Fruit fly (Drosophila melanogaster) whole organism, embryonic: ENCODE results near the gene SMC5.
A peak's percentile ranks its signal among the peaks of the same experiment; 100 is the strongest.

Source experiments
- Awh ChIP-seq: fragments of 200-800 bp; sonication (Bioruptor generic); IDR thresholded peaks from 2 replicates; pipeline ENCODE4, ENCODE4 v1.3.6; 2022; ENCODE audit warnings: missing biosample characterization, missing genetic modification characterization
- BEAF-32 ChIP-seq: fragments of 200-800 bp; sonication (Bioruptor generic); optimal IDR thresholded peaks from 3 replicates; lab custom pipeline; 2017; ENCODE audit warnings: missing biosample characterization, missing genetic modification characterization, mild to moderate bottlenecking, moderate library complexity, missing genetic modification reagents
- CG10267 ChIP-seq: fragments of 200-800 bp; sonication (Bioruptor generic); optimal IDR thresholded peaks from 2 replicates; lab custom pipeline; 2018; ENCODE audit warnings: missing biosample characterization, mild to moderate bottlenecking, missing genetic modification characterization, moderate library complexity
- CG10431 ChIP-seq: fragments of 200-800 bp; sonication (Bioruptor generic); optimal IDR thresholded peaks from 3 replicates; lab custom pipeline; 2018; ENCODE audit warnings: missing biosample characterization, mild to moderate bottlenecking, missing genetic modification characterization
- CG1233 ChIP-seq: fragments of 200-800 bp; sonication (Bioruptor generic); optimal IDR thresholded peaks from 4 replicates; lab custom pipeline; 2018; ENCODE audit warnings: missing biosample characterization, mild to moderate bottlenecking, missing genetic modification characterization
- CG13287 ChIP-seq: fragments of 200-800 bp; sonication (Bioruptor generic); IDR thresholded peaks from 2 replicates; pipeline ENCODE4 v1.3.6; 2022; ENCODE audit warnings: missing biosample characterization, missing genetic modification characterization; ENCODE audit not compliant: partially characterized antibody
- CG13624 ChIP-seq: fragments of 200-800 bp; sonication (Bioruptor generic); optimal IDR thresholded peaks from 2 replicates; lab custom pipeline; 2016; ENCODE audit warnings: missing biosample characterization, missing genetic modification characterization
- CG14014 ChIP-seq: fragments of 200-800 bp; sonication (Bioruptor generic); IDR thresholded peaks from 2 replicates; pipeline ENCODE4 v1.3.6; 2022; ENCODE audit warnings: missing biosample characterization, missing genetic modification characterization
- CG16815 ChIP-seq: fragments of 200-800 bp; sonication (Bioruptor generic); optimal IDR thresholded peaks from 3 replicates; lab custom pipeline; 2017; ENCODE audit warnings: missing biosample characterization, mild to moderate bottlenecking, missing genetic modification characterization
- CG17612 ChIP-seq: fragments of 200-800 bp; sonication (Bioruptor generic); IDR thresholded peaks from 2 replicates; pipeline ENCODE4 v1.3.6; 2022; ENCODE audit warnings: missing biosample characterization, missing genetic modification characterization
- CG30403 ChIP-seq: fragments of 200-800 bp; sonication (Bioruptor generic); optimal IDR thresholded peaks from 3 replicates; lab custom pipeline; 2016; ENCODE audit warnings: missing biosample characterization, missing genetic modification characterization
- CG33213 ChIP-seq: fragments of 200-800 bp; sonication (Bioruptor generic); optimal IDR thresholded peaks from 3 replicates; lab custom pipeline; 2016; ENCODE audit warnings: missing biosample characterization, missing genetic modification characterization
- CG34224 ChIP-seq: fragments of 200-800 bp; sonication (Bioruptor generic); IDR thresholded peaks from 3 replicates; pipeline ENCODE4 v1.3.6; 2022; ENCODE audit warnings: missing biosample characterization, missing genetic modification characterization; ENCODE audit not compliant: partially characterized antibody
- CG34422 ChIP-seq: fragments of 200-800 bp; sonication (Bioruptor generic); IDR thresholded peaks from 3 replicates; pipeline ENCODE4 v1.3.6; 2022; ENCODE audit warnings: missing biosample characterization, missing genetic modification characterization
- CG4328 ChIP-seq: fragments of 200-800 bp; sonication (Bioruptor generic); optimal IDR thresholded peaks from 3 replicates; lab custom pipeline; 2017; ENCODE audit warnings: missing biosample characterization, missing genetic modification reagents, missing genetic modification characterization
- CG4820 ChIP-seq: fragments of 200-800 bp; sonication (Bioruptor generic); optimal IDR thresholded peaks from 3 replicates; lab custom pipeline; 2016; ENCODE audit warnings: missing biosample characterization, missing genetic modification characterization
- CG6791 ChIP-seq: fragments of 200-800 bp; sonication (Bioruptor generic); IDR thresholded peaks from 3 replicates; pipeline ENCODE4 v1.3.6; 2022; ENCODE audit warnings: missing biosample characterization, missing genetic modification characterization; ENCODE audit not compliant: partially characterized antibody
- CG7556 ChIP-seq: fragments of 200-800 bp; sonication (Bioruptor generic); optimal IDR thresholded peaks from 2 replicates; lab custom pipeline; 2017; ENCODE audit warnings: missing biosample characterization, mild to moderate bottlenecking, missing genetic modification characterization
- CG8281 ChIP-seq: fragments of 200-800 bp; sonication (Bioruptor generic); optimal IDR thresholded peaks from 2 replicates; lab custom pipeline; 2018; ENCODE audit warnings: missing biosample characterization, mild to moderate bottlenecking, missing genetic modification characterization, moderate library complexity
- CG8290 ChIP-seq, 3 experiments: fragments of 200-800 bp; sonication (Bioruptor generic); optimal IDR thresholded peaks; 2 replicates each; lab custom pipeline; 2016 to 2019; ENCODE audit warnings: missing biosample characterization in 3 of 3, missing genetic modification characterization in 3 of 3, mild to moderate bottlenecking in 2 of 3, moderate library complexity in 1 of 3
- CG8388 ChIP-seq: fragments of 200-800 bp; sonication (Bioruptor generic); optimal IDR thresholded peaks from 2 replicates; lab custom pipeline; 2019; ENCODE audit warnings: missing biosample characterization, mild to moderate bottlenecking, missing genetic modification characterization, moderate library complexity
- CoRest ChIP-seq: fragments of 200-800 bp; sonication (Bioruptor generic); optimal IDR thresholded peaks from 3 replicates; lab custom pipeline; 2018; ENCODE audit warnings: missing biosample characterization, mild to moderate bottlenecking, missing genetic modification characterization, moderate library complexity
- Dad ChIP-seq: fragments of 200-800 bp; sonication (Bioruptor generic); optimal IDR thresholded peaks from 3 replicates; lab custom pipeline; 2016; ENCODE audit warnings: missing biosample characterization, missing genetic modification characterization
- Dip3 ChIP-seq: fragments of 200-800 bp; sonication (Bioruptor generic); optimal IDR thresholded peaks from 3 replicates; lab custom pipeline; 2016; ENCODE audit warnings: missing biosample characterization, missing genetic modification characterization
- Elba2 ChIP-seq: fragments of 200-800 bp; sonication (Bioruptor generic); optimal IDR thresholded peaks from 3 replicates; lab custom pipeline; 2016; ENCODE audit warnings: missing biosample characterization, missing genetic modification characterization
- Ets97D ChIP-seq: fragments of 200-800 bp; sonication (Bioruptor generic); optimal IDR thresholded peaks from 3 replicates; lab custom pipeline; 2016; ENCODE audit warnings: missing biosample characterization, missing genetic modification characterization
- GATAe ChIP-seq: fragments of 200-800 bp; sonication (Bioruptor generic); conservative IDR thresholded peaks from 2 replicates; pipeline ENCODE4 v1.3.6; 2022; ENCODE audit warnings: missing biosample characterization, missing genetic modification characterization
- Gug ChIP-seq: fragments of 200-800 bp; sonication (Bioruptor generic); IDR thresholded peaks from 4 replicates; pipeline ENCODE4 v1.3.6; 2022; ENCODE audit warnings: missing biosample characterization, missing genetic modification characterization
- HmgD ChIP-seq: fragments of 200-800 bp; sonication (Bioruptor generic); optimal IDR thresholded peaks from 3 replicates; lab custom pipeline; 2016; ENCODE audit warnings: missing biosample characterization, missing genetic modification characterization
- Lhr ChIP-seq: fragments of 200-800 bp; sonication (Bioruptor generic); optimal IDR thresholded peaks from 3 replicates; lab custom pipeline; 2017; ENCODE audit warnings: mild to moderate bottlenecking, missing biosample characterization, missing genetic modification reagents, missing genetic modification characterization
- Ravus ChIP-seq: fragments of 200-800 bp; sonication (Bioruptor generic); IDR thresholded peaks from 2 replicates; pipeline ENCODE4 v1.3.6; 2022; ENCODE audit warnings: missing biosample characterization, missing genetic modification characterization
- Rfx ChIP-seq: fragments of 200-800 bp; sonication (Bioruptor generic); IDR thresholded peaks from 2 replicates; pipeline ENCODE4 v1.3.6; 2022; ENCODE audit warnings: missing biosample characterization, missing genetic modification characterization
- Rx ChIP-seq: fragments of 200-800 bp; sonication (Bioruptor generic); IDR thresholded peaks from 2 replicates; pipeline ENCODE4 v1.3.6; 2022; ENCODE audit warnings: missing biosample characterization, missing genetic modification characterization
- Side ChIP-seq: fragments of 200-800 bp; sonication (Bioruptor generic); optimal IDR thresholded peaks from 2 replicates; lab custom pipeline; 2016; ENCODE audit warnings: missing biosample characterization, missing genetic modification characterization
- YL-1 ChIP-seq: fragments of 200-800 bp; sonication (Bioruptor generic); optimal IDR thresholded peaks from 3 replicates; lab custom pipeline; 2017; ENCODE audit warnings: missing biosample characterization, mild to moderate bottlenecking, missing genetic modification characterization
- ap ChIP-seq: fragments of 200-800 bp; sonication (Bioruptor generic); IDR thresholded peaks from 2 replicates; pipeline ENCODE4 v1.3.6; 2022; ENCODE audit warnings: missing biosample characterization, missing genetic modification characterization
- ato ChIP-seq: fragments of 200-800 bp; sonication (Bioruptor generic); IDR thresholded peaks from 2 replicates; pipeline ENCODE4 v1.3.6; 2022; ENCODE audit warnings: missing biosample characterization, missing genetic modification characterization; ENCODE audit not compliant: partially characterized antibody
- ci ChIP-seq: fragments of 200-800 bp; sonication (Bioruptor generic); IDR thresholded peaks from 3 replicates; pipeline ENCODE4 v1.3.6; 2022; ENCODE audit warnings: missing biosample characterization, missing genetic modification characterization
- crol ChIP-seq: fragments of 200-800 bp; sonication (Bioruptor generic); IDR thresholded peaks from 2 replicates; pipeline ENCODE4 v1.3.6; 2022; ENCODE audit warnings: missing biosample characterization, missing genetic modification characterization
- dmrt11E ChIP-seq: fragments of 200-800 bp; sonication (Bioruptor generic); optimal IDR thresholded peaks from 3 replicates; lab custom pipeline; 2018; ENCODE audit warnings: missing biosample characterization, mild to moderate bottlenecking, missing genetic modification characterization, moderate library complexity
- dpn ChIP-seq, 2 experiments: fragments of 200-800 bp; sonication (Bioruptor generic); optimal IDR thresholded peaks; 3 replicates each; lab custom pipeline; 2016; ENCODE audit warnings: missing biosample characterization in 2 of 2, missing genetic modification characterization in 2 of 2
- fru ChIP-seq: fragments of >200 bp; optimal IDR thresholded peaks from 2 replicates; lab custom pipeline; 2017
- ind ChIP-seq: fragments of 200-800 bp; sonication (Bioruptor generic); optimal IDR thresholded peaks from 3 replicates; lab custom pipeline; 2016; ENCODE audit warnings: missing biosample characterization, missing genetic modification characterization
- jing ChIP-seq: fragments of 200-800 bp; sonication (Bioruptor generic); optimal IDR thresholded peaks from 2 replicates; lab custom pipeline; 2018; ENCODE audit warnings: missing biosample characterization, mild to moderate bottlenecking, missing genetic modification characterization
- knrl ChIP-seq: fragments of 200-800 bp; sonication (Bioruptor generic); IDR thresholded peaks from 3 replicates; pipeline ENCODE4 v1.3.6; 2022; ENCODE audit warnings: missing biosample characterization, missing genetic modification characterization; ENCODE audit not compliant: partially characterized antibody
- pzg ChIP-seq: fragments of 200-800 bp; sonication (Bioruptor generic); optimal IDR thresholded peaks from 3 replicates; lab custom pipeline; 2018; ENCODE audit warnings: missing biosample characterization, mild to moderate bottlenecking, missing genetic modification characterization, moderate library complexity
- salm ChIP-seq: fragments of 200-800 bp; sonication (Bioruptor generic); optimal IDR thresholded peaks from 2 replicates; lab custom pipeline; 2018; ENCODE audit warnings: missing biosample characterization, mild to moderate bottlenecking, missing genetic modification characterization
- shn ChIP-seq: fragments of 200-800 bp; sonication (Bioruptor generic); optimal IDR thresholded peaks from 3 replicates; lab custom pipeline; 2016; ENCODE audit warnings: missing biosample characterization, missing genetic modification characterization
- slou ChIP-seq: fragments of 200-800 bp; sonication (Bioruptor generic); optimal IDR thresholded peaks from 3 replicates; lab custom pipeline; 2016; ENCODE audit warnings: missing biosample characterization, missing genetic modification characterization
- sna ChIP-seq: fragments of 200-800 bp; sonication (Bioruptor generic); IDR thresholded peaks from 2 replicates; pipeline ENCODE4 v1.3.6; 2022; ENCODE audit warnings: missing biosample characterization, missing genetic modification characterization; ENCODE audit not compliant: partially characterized antibody
- zf30C ChIP-seq: fragments of 200-800 bp; sonication (Bioruptor generic); optimal IDR thresholded peaks from 3 replicates; lab custom pipeline; 2018; ENCODE audit warnings: missing biosample characterization, mild to moderate bottlenecking, missing genetic modification characterization

The SMC5 gene

DNA sequence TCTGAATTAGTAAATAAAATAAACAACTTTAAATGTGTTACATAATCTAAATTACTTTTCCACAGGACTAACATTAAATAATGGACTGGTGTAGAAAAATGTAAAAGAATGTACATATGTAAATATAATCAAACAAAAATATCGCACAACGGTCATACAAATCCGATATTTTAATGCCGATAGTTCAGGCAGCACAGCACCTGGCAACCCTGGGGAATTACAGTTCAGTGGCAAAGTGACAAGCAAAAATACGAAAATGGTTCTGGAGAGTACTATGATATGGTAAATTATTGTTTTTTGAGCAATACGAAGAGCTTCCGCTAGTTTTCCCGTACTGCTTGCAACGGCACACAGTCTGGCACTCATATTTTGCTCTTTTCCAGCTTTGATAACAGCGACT is 32.1 kb upstream of the SMC5 start, which contains the start of gene Rpn10 (continued):
- TF ChIP-seq Side (peak; percentile 20), dmrt11E (tag; lab: Kevin White, UChicago) (peak; percentile 17), CG4328 (GFP tag; lab: Kevin White, UChicago) (no peak), Rx (GFP tag; lab: Robert Waterston, UW) (no peak), CG1233 (GFP tag; lab: Kevin White, UChicago) (no peak), Dad (GFP tag; lab: Kevin White, UChicago) (no peak), CG8281 (no peak), CG17612 (no peak), CG14014 (peak; percentile 49; the same call in 1 of the 2 replicates), ind (peak; percentile 4), Gug (GFP tag; lab: Robert Waterston, UW) (peak; percentile 10; the same call in 1 of the 4 replicates), GATAe (no peak), crol (GFP tag; lab: Robert Waterston, UW) (no peak), zf30C (GFP tag; lab: Kevin White, UChicago) (peak; percentile 78), CG8290 (GFP tag; optimal IDR thresholded peaks at IDR 0.05; lab: Kevin White, UChicago) (peak; percentile 50), CG8290 (tag; optimal IDR thresholded peaks at IDR 0.05; lab: Kevin White, UChicago) (peak in 1 of 2 experiments; percentile 66), CG30403 (GFP tag; lab: Kevin White, UChicago) (peak; percentile 33), sna (peak; percentile 94), CG33213 (GFP tag; lab: Kevin White, UChicago) (peak; percentile 73), CG34422 (peak; percentile 61; the same call in 1 of the 3 replicates), Ravus (GFP tag; lab: Robert Waterston, UW) (no peak), dpn (GFP tag; optimal IDR thresholded peaks at IDR 0.05; lab: Kevin White, UChicago) (peak in 1 of 2 experiments; percentile 28), Ets97D (GFP tag; lab: Kevin White, UChicago) (peak; percentile 76), CG13287 (GFP tag; lab: Robert Waterston, UW) (peak; percentile 98), YL-1 (GFP tag; lab: Kevin White, UChicago) (peak; percentile 71), CG7556 (GFP tag; lab: Kevin White, UChicago) (no peak), ato (GFP tag; lab: Robert Waterston, UW) (peak; percentile 97), salm (no peak), Awh (no peak), CG10431 (GFP tag; lab: Kevin White, UChicago) (no peak), knrl (GFP tag; lab: Robert Waterston, UW) (peak; percentile 98), slou (no peak), CG4820 (GFP tag; lab: Kevin White, UChicago) (no peak), CG13624 (peak; percentile 29), CG6791 (GFP tag; lab: Robert Waterston, UW) (peak; percentile 98), CG34224 (GFP tag; lab: Robert Waterston, UW) (peak; percentile 98), shn (GFP tag; lab: Kevin White, UChicago) (no peak), Dip3 (peak; percentile 21), fru (lab: Kevin White, UChicago) (no peak), ci (no peak), CG10267 (tag; lab: Kevin White, UChicago) (peak; percentile 58), CoRest (peak; percentile 67), CG16815 (GFP tag; lab: Kevin White, UChicago) (no peak), Rfx (GFP tag; lab: Robert Waterston, UW) (peak; percentile 65; the same call in 1 of the 2 replicates), HmgD (GFP tag; lab: Kevin White, UChicago) (peak; percentile 46), pzg (GFP tag; lab: Kevin White, UChicago) (peak; percentile 94), Lhr (GFP tag; lab: Kevin White, UChicago) (peak; percentile 73), Elba2 (GFP tag; lab: Kevin White, UChicago) (no peak), BEAF-32 (peak; percentile 99), ap (GFP tag; lab: Robert Waterston, UW) (no peak), jing (GFP tag; lab: Kevin White, UChicago) (no peak), CG8388 (peak; percentile 40)
